Fruit fly (Drosophila melanogaster) whole organism, prepupa: ENCODE measurements around the gene ncd.
A peak's percentile ranks its signal among the peaks of the same experiment; 100 is the strongest.

Source experiments
- CG31627 ChIP-seq: fragments of 200-800 bp; sonication (Bioruptor generic); optimal IDR thresholded peaks from 3 replicates; lab custom pipeline; 2016; ENCODE audit warnings: missing biosample characterization, missing genetic modification characterization
- Eip78C ChIP-seq: fragments of 200-800 bp; sonication (Bioruptor generic); peaks from one replicate; lab custom pipeline; 2016; ENCODE audit warnings: missing biosample characterization, missing genetic modification characterization
- Sox14 ChIP-seq: fragments of 200-800 bp; sonication (Bioruptor generic); optimal IDR thresholded peaks from 3 replicates; lab custom pipeline; 2016; ENCODE audit warnings: missing biosample characterization, missing genetic modification characterization
- eg ChIP-seq: fragments of 200-800 bp; sonication (Bioruptor generic); IDR thresholded peaks from 3 replicates; pipeline ENCODE4 v1.3.6; 2022; ENCODE audit warnings: missing biosample characterization, missing genetic modification characterization
- esn ChIP-seq: fragments of 200-800 bp; sonication (Bioruptor generic); optimal IDR thresholded peaks from 2 replicates; lab custom pipeline; 2016; ENCODE audit warnings: missing biosample characterization, mild to moderate bottlenecking, missing genetic modification characterization, moderate library complexity
- vri ChIP-seq: fragments of 200-800 bp; sonication (Bioruptor generic); optimal IDR thresholded peaks from 3 replicates; lab custom pipeline; 2016; ENCODE audit warnings: missing biosample characterization, mild to moderate bottlenecking, missing genetic modification characterization

DNA sequence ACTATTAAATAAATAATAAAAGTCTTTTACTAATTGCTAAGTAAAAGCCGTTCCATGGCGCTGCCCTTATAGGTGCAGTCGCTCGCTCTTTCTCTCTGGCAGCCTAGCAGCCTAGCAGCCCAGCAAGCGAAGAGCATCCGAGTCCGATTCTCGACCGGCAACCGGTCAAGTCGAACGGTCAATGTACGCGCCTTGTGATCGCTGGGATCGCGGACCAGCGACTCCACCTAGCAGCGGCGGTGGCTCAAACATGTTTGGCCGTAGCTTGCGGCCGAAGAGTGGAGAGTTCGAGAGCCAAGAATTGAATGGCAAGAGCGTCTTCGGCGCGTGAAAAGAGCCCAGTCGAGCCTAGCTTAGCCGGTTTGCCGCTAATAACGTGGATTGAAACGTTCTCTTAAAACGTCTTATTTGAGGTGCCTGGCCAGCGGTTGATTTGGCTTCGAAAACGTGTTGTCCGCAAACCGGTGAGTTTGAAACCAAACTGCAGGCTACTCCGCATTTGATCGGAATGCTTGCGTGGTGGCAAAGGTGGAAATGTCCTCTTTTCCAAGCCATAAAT, 22.4 kb upstream of the ncd start:
- TF ChIP-seq vri (no peak), Eip78C (GFP tag; lab: Kevin White, UChicago) (peak; percentile 26), eg (no peak), Sox14 (no peak), CG31627 (GFP tag; lab: Kevin White, UChicago) (no peak), esn (no peak)
